Worm (Caenorhabditis elegans): ENCODE data around the gene sri-25.

DNA sequence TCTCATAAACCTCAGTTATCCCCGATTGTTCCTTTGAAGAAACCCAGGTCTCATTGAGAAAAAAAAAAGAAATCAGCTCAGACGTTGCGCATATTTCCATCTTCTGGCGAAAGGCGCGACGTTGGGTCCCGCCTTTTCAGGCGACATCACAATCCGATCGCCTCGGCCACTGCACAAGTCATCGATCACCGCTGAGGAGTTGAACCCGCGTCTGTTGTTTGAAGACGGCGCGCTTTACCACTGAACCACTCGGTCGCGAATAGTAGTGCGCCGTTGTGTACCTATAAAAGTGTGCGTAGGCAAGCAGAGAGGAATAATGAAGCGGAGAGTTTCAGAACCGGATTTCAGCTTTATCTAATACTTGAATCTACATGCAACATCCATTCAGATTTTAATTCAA lies 25.9 kb upstream of the sri-25 start, which contains the start of gene Y75B12B.11:
- TF ChIP-seq ama-1 (optimal IDR thresholded peaks at IDR 0.05), result peak; percentile 94
- no peak for TF ChIP-seq unc-62 (GFP tag; optimal IDR thresholded peaks at IDR 0.05)
- peak; percentile 45 for TF ChIP-seq aly-2 (tag; optimal IDR thresholded peaks at IDR 0.05)
- no peak for TF ChIP-seq R02D3.7 (tag; optimal IDR thresholded peaks at IDR 0.05)
- no peak for TF ChIP-seq nhr-28 (tag; optimal IDR thresholded peaks at IDR 0.05)
- TF ChIP-seq ztf-4 (tag; optimal IDR thresholded peaks at IDR 0.05), result peak; percentile 72
- TF ChIP-seq nhr-76 (tag; optimal IDR thresholded peaks at IDR 0.05), result no peak
- TF ChIP-seq skn-1 (tag; optimal IDR thresholded peaks at IDR 0.05), result peak; percentile 81
- TF ChIP-seq nhr-67 (tag; optimal IDR thresholded peaks at IDR 0.05), result no peak
- peak; percentile 87 for TF ChIP-seq lsy-12 (tag; optimal IDR thresholded peaks at IDR 0.05)
- peak; percentile 42 for TF ChIP-seq pqm-1 (tag; optimal IDR thresholded peaks at IDR 0.05)
